Fruit fly (Drosophila melanogaster) S2 (cell line): ENCODE results near the gene CG15336.

Experiments
- CG8478 ChIP-seq: fragments of >200 bp; optimal IDR thresholded peaks from 2 replicates; lab custom pipeline; 2018
- CTCF ChIP-seq, 2 experiments: fragments of >200 bp; optimal IDR thresholded peaks; 2 replicates each; lab custom pipeline; 2018

dm6 chrX:8115717-8116311 lies 31.9 kb upstream of the CG15336 start, which contains the start of gene Gclc:
- TF ChIP-seq CG8478 (lab: Kevin White, UChicago) (no peak), CTCF (optimal IDR thresholded peaks at IDR 0.05; lab: Kevin White, UChicago) (no peak)
